Fruit fly (Drosophila melanogaster) whole organism, embryonic: ENCODE data around the gene CG7860.

ENCODE experiments used
- C15 ChIP-seq: fragments of 200-800 bp; sonication (Bioruptor generic); IDR thresholded peaks from 3 replicates; pipeline ENCODE4 v1.3.6; 2022; ENCODE audit warnings: missing biosample characterization, missing genetic modification characterization
- CG10209 ChIP-seq: fragments of 200-800 bp; sonication (Bioruptor generic); optimal IDR thresholded peaks from 3 replicates; lab custom pipeline; 2017; ENCODE audit warnings: missing biosample characterization, mild to moderate bottlenecking, missing genetic modification characterization, missing genetic modification reagents
- CG10543 ChIP-seq: fragments of 200-800 bp; sonication (Bioruptor generic); optimal IDR thresholded peaks from 3 replicates; lab custom pipeline; 2017; ENCODE audit warnings: missing biosample characterization, mild to moderate bottlenecking, missing genetic modification characterization, moderate library complexity
- CG11504 ChIP-seq: fragments of 200-800 bp; sonication (Bioruptor generic); optimal IDR thresholded peaks from 3 replicates; lab custom pipeline; 2019; ENCODE audit warnings: missing biosample characterization, mild to moderate bottlenecking, missing genetic modification characterization, moderate library complexity
- CG2129 ChIP-seq: fragments of 200-800 bp; sonication (Bioruptor generic); IDR thresholded peaks from 2 replicates; pipeline ENCODE4 v1.3.6; 2022; ENCODE audit warnings: missing biosample characterization, missing genetic modification characterization; ENCODE audit not compliant: partially characterized antibody
- CG2202 ChIP-seq: fragments of 200-800 bp; sonication (Bioruptor generic); optimal IDR thresholded peaks from 2 replicates; lab custom pipeline; 2018; ENCODE audit warnings: missing biosample characterization, mild to moderate bottlenecking, missing genetic modification characterization
- CG30403 ChIP-seq: fragments of 200-800 bp; sonication (Bioruptor generic); optimal IDR thresholded peaks from 3 replicates; lab custom pipeline; 2016; ENCODE audit warnings: missing biosample characterization, missing genetic modification characterization
- CG33557 ChIP-seq: fragments of 200-800 bp; sonication (Bioruptor generic); optimal IDR thresholded peaks from 2 replicates; lab custom pipeline; 2019; ENCODE audit warnings: missing biosample characterization, mild to moderate bottlenecking, missing genetic modification characterization, moderate library complexity
- CG7556 ChIP-seq: fragments of 200-800 bp; sonication (Bioruptor generic); optimal IDR thresholded peaks from 2 replicates; lab custom pipeline; 2017; ENCODE audit warnings: missing biosample characterization, mild to moderate bottlenecking, missing genetic modification characterization
- CG7745 ChIP-seq: fragments of 200-800 bp; sonication (Bioruptor generic); optimal IDR thresholded peaks from 2 replicates; lab custom pipeline; 2018; ENCODE audit warnings: missing biosample characterization, mild to moderate bottlenecking, missing genetic modification characterization, moderate library complexity
- CG7963 ChIP-seq: fragments of 200-800 bp; sonication (Bioruptor generic); IDR thresholded peaks from 3 replicates; pipeline ENCODE4 v1.3.6; 2022; ENCODE audit warnings: missing biosample characterization, missing genetic modification characterization; ENCODE audit not compliant: partially characterized antibody
- CG8281 ChIP-seq: fragments of 200-800 bp; sonication (Bioruptor generic); optimal IDR thresholded peaks from 2 replicates; lab custom pipeline; 2018; ENCODE audit warnings: missing biosample characterization, mild to moderate bottlenecking, missing genetic modification characterization, moderate library complexity
- CG9437 ChIP-seq: fragments of 200-800 bp; sonication (Bioruptor generic); optimal IDR thresholded peaks from 2 replicates; lab custom pipeline; 2018; ENCODE audit warnings: missing biosample characterization, mild to moderate bottlenecking, missing genetic modification characterization
- CG9932 ChIP-seq: fragments of 200-800 bp; sonication (Bioruptor generic); IDR thresholded peaks from 2 replicates; pipeline ENCODE4 v1.3.6; 2022; ENCODE audit warnings: missing biosample characterization, missing genetic modification characterization
- D ChIP-seq, 2 experiments: fragments of 200-800 bp in 1 of 2; fragments of >200 bp in 1 of 2; sonication (Bioruptor generic) in 1 of 2; optimal IDR thresholded peaks; 2 replicates in 1 of 2; 3 replicates in 1 of 2; lab custom pipeline; 2017; ENCODE audit warnings: mild to moderate bottlenecking in 1 of 2, missing biosample characterization in 1 of 2, missing genetic modification characterization in 1 of 2, missing genetic modification reagents in 1 of 2
- D19B ChIP-seq: fragments of 200-800 bp; sonication (Bioruptor generic); optimal IDR thresholded peaks from 2 replicates; lab custom pipeline; 2017; ENCODE audit warnings: missing biosample characterization, mild to moderate bottlenecking, missing genetic modification characterization
- Elba2 ChIP-seq: fragments of 200-800 bp; sonication (Bioruptor generic); optimal IDR thresholded peaks from 3 replicates; lab custom pipeline; 2016; ENCODE audit warnings: missing biosample characterization, missing genetic modification characterization
- GATAe ChIP-seq: fragments of 200-800 bp; sonication (Bioruptor generic); conservative IDR thresholded peaks from 2 replicates; pipeline ENCODE4 v1.3.6; 2022; ENCODE audit warnings: missing biosample characterization, missing genetic modification characterization
- H2.0 ChIP-seq: fragments of 200-800 bp; sonication (Bioruptor generic); IDR thresholded peaks from 2 replicates; pipeline ENCODE4 v1.3.6; 2022; ENCODE audit warnings: missing biosample characterization, missing genetic modification characterization
- Hr78 ChIP-seq, 2 experiments: fragments of 200-800 bp in 1 of 2; fragments of >200 bp in 1 of 2; sonication (Bioruptor generic) in 1 of 2; optimal IDR thresholded peaks; 2 replicates each; lab custom pipeline; 2017 to 2019; ENCODE audit warnings: missing biosample characterization in 2 of 2, missing genetic modification characterization in 2 of 2, mild to moderate bottlenecking in 1 of 2, moderate library complexity in 1 of 2
- Med ChIP-seq: fragments of 200-800 bp; sonication (Bioruptor generic); peaks from one replicate; lab custom pipeline; 2016; ENCODE audit warnings: missing biosample characterization, missing genetic modification characterization, mild to moderate bottlenecking, inconsistent platforms, moderate library complexity
- Myb ChIP-seq: fragments of 200-800 bp; sonication (Bioruptor generic); optimal IDR thresholded peaks from 2 replicates; lab custom pipeline; 2016; ENCODE audit warnings: missing biosample characterization, missing genetic modification characterization
- NK7.1 ChIP-seq: fragments of 200-800 bp; sonication (Bioruptor generic); optimal IDR thresholded peaks from 3 replicates; lab custom pipeline; 2016; ENCODE audit warnings: missing biosample characterization, missing genetic modification characterization
- Nf-YA ChIP-seq: fragments of 200-800 bp; sonication (Bioruptor generic); IDR thresholded peaks from 2 replicates; pipeline ENCODE4 v1.3.6; 2022; ENCODE audit warnings: missing biosample characterization, missing genetic modification characterization
- Rfx ChIP-seq: fragments of 200-800 bp; sonication (Bioruptor generic); IDR thresholded peaks from 2 replicates; pipeline ENCODE4 v1.3.6; 2022; ENCODE audit warnings: missing biosample characterization, missing genetic modification characterization
- Xrp1 ChIP-seq: fragments of 200-800 bp; sonication (Bioruptor generic); IDR thresholded peaks from 2 replicates; pipeline ENCODE4 v1.3.6; 2022; ENCODE audit warnings: missing biosample characterization, missing genetic modification characterization
- az2 ChIP-seq: fragments of 200-800 bp; sonication (Bioruptor generic); optimal IDR thresholded peaks from 3 replicates; lab custom pipeline; 2016; ENCODE audit warnings: missing biosample characterization, missing genetic modification characterization
- dmrt99B ChIP-seq: fragments of 200-800 bp; sonication (Bioruptor generic); optimal IDR thresholded peaks from 2 replicates; lab custom pipeline; 2018; ENCODE audit warnings: missing biosample characterization, mild to moderate bottlenecking, missing genetic modification characterization, moderate library complexity
- exex ChIP-seq: fragments of 200-800 bp; sonication (Bioruptor generic); optimal IDR thresholded peaks from 4 replicates; lab custom pipeline; 2018; ENCODE audit warnings: missing biosample characterization, mild to moderate bottlenecking, missing genetic modification characterization, moderate library complexity
- fru ChIP-seq: fragments of >200 bp; optimal IDR thresholded peaks from 2 replicates; lab custom pipeline; 2017
- gcm2 ChIP-seq: fragments of 200-800 bp; sonication (Bioruptor generic); optimal IDR thresholded peaks from 2 replicates; lab custom pipeline; 2016; ENCODE audit warnings: missing biosample characterization, missing genetic modification characterization
- gsb ChIP-seq: fragments of 200-800 bp; sonication (Bioruptor generic); IDR thresholded peaks from 2 replicates; pipeline ENCODE4 v1.3.6; 2022; ENCODE audit warnings: missing biosample characterization, missing genetic modification characterization
- hth ChIP-seq: fragments of >200 bp; optimal IDR thresholded peaks from 2 replicates; lab custom pipeline; 2017; ENCODE audit warnings: inconsistent platforms
- inv ChIP-seq: fragments of 200-800 bp; sonication (Bioruptor generic); IDR thresholded peaks from 2 replicates; pipeline ENCODE4 v1.3.6; 2022; ENCODE audit warnings: missing biosample characterization, missing genetic modification characterization; ENCODE audit not compliant: partially characterized antibody
- lov ChIP-seq, 2 experiments: fragments of 200-800 bp in 1 of 2; fragments of >200 bp in 1 of 2; sonication (Bioruptor generic) in 1 of 2; IDR thresholded peaks in 1 of 2; optimal IDR thresholded peaks in 1 of 2; 2 replicates in 1 of 2; 3 replicates in 1 of 2; pipeline versions ENCODE4 v1.3.6 to Lab custom; 2017 to 2022; ENCODE audit warnings: missing biosample characterization in 1 of 2, missing genetic modification characterization in 1 of 2
- mam ChIP-seq: fragments of 200-800 bp; sonication (Bioruptor generic); optimal IDR thresholded peaks from 3 replicates; lab custom pipeline; 2016; ENCODE audit warnings: missing biosample characterization, missing genetic modification characterization
- mirr ChIP-seq: fragments of 200-800 bp; sonication (Bioruptor generic); optimal IDR thresholded peaks from 3 replicates; lab custom pipeline; 2018; ENCODE audit warnings: missing biosample characterization, mild to moderate bottlenecking, missing genetic modification characterization
- pnt ChIP-seq: fragments of 200-800 bp; sonication (Bioruptor generic); optimal IDR thresholded peaks from 3 replicates; lab custom pipeline; 2016; ENCODE audit warnings: missing biosample characterization, missing genetic modification characterization
- prd ChIP-seq, 3 experiments: fragments of >200 bp in 2 of 3; fragments of 200-800 bp in 1 of 3; sonication (Bioruptor generic) in 1 of 3; optimal IDR thresholded peaks in 2 of 3; IDR thresholded peaks in 1 of 3; 2 replicates in 2 of 3; 3 replicates in 1 of 3; pipeline versions ENCODE4 v1.3.6 to Lab custom; 2017 to 2022; ENCODE audit warnings: missing biosample characterization in 1 of 3, missing genetic modification characterization in 1 of 3
- shn ChIP-seq: fragments of 200-800 bp; sonication (Bioruptor generic); optimal IDR thresholded peaks from 3 replicates; lab custom pipeline; 2016; ENCODE audit warnings: missing biosample characterization, missing genetic modification characterization
- slp2 ChIP-seq: fragments of 200-800 bp; sonication (Bioruptor generic); optimal IDR thresholded peaks from 2 replicates; lab custom pipeline; 2016; ENCODE audit warnings: missing biosample characterization, missing genetic modification characterization
- tin ChIP-seq: fragments of 200-800 bp; sonication (Bioruptor generic); optimal IDR thresholded peaks from 3 replicates; lab custom pipeline; 2016; ENCODE audit warnings: missing biosample characterization, missing genetic modification characterization
- trh ChIP-seq: fragments of 200-800 bp; sonication (Bioruptor generic); optimal IDR thresholded peaks from 2 replicates; lab custom pipeline; 2016; ENCODE audit warnings: missing biosample characterization, missing genetic modification characterization
- ttk ChIP-seq: fragments of 200-800 bp; sonication (Bioruptor generic); IDR thresholded peaks from 2 replicates; pipeline ENCODE4 v2.1.2; 2022; ENCODE audit warnings: missing biosample characterization, missing genetic modification characterization
- yki ChIP-seq: fragments of >200 bp; optimal IDR thresholded peaks from 3 replicates; lab custom pipeline; 2018

Gene CG7860

DNA sequence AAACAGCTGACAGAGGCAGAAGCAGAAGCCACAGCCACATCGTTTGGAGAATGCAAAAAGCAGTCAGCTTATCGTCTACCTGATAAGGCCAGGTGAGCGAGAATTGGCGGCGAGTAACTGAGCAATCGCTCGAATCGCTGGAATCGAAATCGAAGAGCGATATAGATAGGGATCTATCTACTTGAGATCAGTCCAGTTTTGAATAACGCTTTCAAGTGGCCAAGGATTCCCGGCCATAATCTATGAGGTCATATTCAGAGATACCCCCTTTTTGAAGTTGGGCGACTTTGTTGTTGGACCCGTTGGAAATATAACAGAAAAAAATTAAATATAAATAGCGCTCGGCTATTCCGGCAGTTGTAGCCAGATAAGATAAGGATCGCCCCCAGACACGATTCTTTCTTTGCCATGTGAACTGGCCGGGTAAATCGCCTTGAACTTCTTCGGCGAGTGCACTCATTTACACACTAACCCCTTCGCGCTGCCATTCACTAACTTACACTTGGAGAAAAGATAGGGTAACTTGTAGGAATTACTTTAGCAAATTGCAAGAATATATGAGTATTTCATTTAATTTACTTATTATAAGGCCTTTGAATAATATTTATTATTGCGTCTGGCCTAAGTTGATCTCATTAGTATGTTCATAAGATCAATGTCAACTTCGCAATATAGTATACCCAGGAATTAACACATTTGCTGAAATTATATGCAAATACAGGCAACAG is 46.2 kb upstream of the CG7860 start (continued):
- TF ChIP-seq CG10209 (no peak), Rfx (GFP tag; lab: Robert Waterston, UW) (no peak), C15 (GFP tag; lab: Robert Waterston, UW) (no peak), dmrt99B (tag; lab: Kevin White, UChicago) (no peak), D19B (GFP tag; lab: Kevin White, UChicago) (no peak), CG33557 (GFP tag; lab: Kevin White, UChicago) (no peak), Hr78 (GFP tag; optimal IDR thresholded peaks at IDR 0.05; lab: Kevin White, UChicago) (peak in 1 of 2 experiments; percentile 72), GATAe (peak; percentile 46; the same call in 1 of the 2 replicates), H2.0 (no peak), Nf-YA (GFP tag; lab: Robert Waterston, UW) (no peak), gsb (no peak), hth (no peak), CG9437 (GFP tag; lab: Kevin White, UChicago) (no peak), CG2129 (GFP tag; lab: Robert Waterston, UW) (no peak), CG11504 (tag; lab: Kevin White, UChicago) (no peak), Myb (GFP tag; lab: Kevin White, UChicago) (no peak), Med (GFP tag; lab: Kevin White, UChicago) (peak; percentile 51), trh (GFP tag; lab: Kevin White, UChicago) (no peak), CG8281 (tag; lab: Kevin White, UChicago) (no peak), CG9932 (no peak), prd (optimal IDR thresholded peaks at IDR 0.05; lab: Kevin White, UChicago) (no peak), prd (GFP tag; IDR thresholded peaks at IDR 0.05; lab: Robert Waterston, UW) (no peak), shn (GFP tag; lab: Kevin White, UChicago) (no peak), CG7556 (GFP tag; lab: Kevin White, UChicago) (no peak), Xrp1 (GFP tag; lab: Robert Waterston, UW) (no peak), slp2 (GFP tag; lab: Kevin White, UChicago) (no peak), gcm2 (GFP tag; lab: Kevin White, UChicago) (no peak), inv (GFP tag; lab: Robert Waterston, UW) (no peak), CG7745 (no peak), D (optimal IDR thresholded peaks at IDR 0.05; lab: Kevin White, UChicago) (no peak), D (GFP tag; optimal IDR thresholded peaks at IDR 0.05; lab: Kevin White, UChicago) (no peak), ttk (GFP tag; lab: Robert Waterston, UW) (no peak), CG7963 (GFP tag; lab: Robert Waterston, UW) (no peak), az2 (GFP tag; lab: Kevin White, UChicago) (no peak), exex (tag; lab: Kevin White, UChicago) (peak; percentile 60), CG2202 (tag; lab: Kevin White, UChicago) (no peak), CG30403 (GFP tag; lab: Kevin White, UChicago) (no peak), yki (lab: Kevin White, UChicago) (no peak), mirr (GFP tag; lab: Kevin White, UChicago) (peak; percentile 1), fru (lab: Kevin White, UChicago) (no peak), lov (optimal IDR thresholded peaks at IDR 0.05; lab: Kevin White, UChicago) (no peak), lov (GFP tag; IDR thresholded peaks at IDR 0.05; lab: Robert Waterston, UW) (no peak), tin (GFP tag; lab: Kevin White, UChicago) (no peak), Elba2 (no peak), NK7.1 (GFP tag; lab: Kevin White, UChicago) (no peak), CG10543 (peak; percentile 19), mam (GFP tag; lab: Kevin White, UChicago) (no peak), pnt (GFP tag; lab: Kevin White, UChicago) (no peak)
